Worm (Caenorhabditis elegans): Measurements from ENCODE around the gene ndub-3.
A peak's percentile ranks its signal among the peaks of the same experiment; 100 is the strongest.

ce11 chrII:8969251-8970183 lies 4.8 kb upstream of the ndub-3 start, which contains the start of the genes szy-20 and C18E9.5:
- no peak for TF ChIP-seq med-1 (GFP tag; optimal IDR thresholded peaks at IDR 0.05; ENCODE audit: insufficient read depth)
- peak; percentile 40 for TF ChIP-seq cog-1 (tag; optimal IDR thresholded peaks at IDR 0.05)
- no peak for TF ChIP-seq ztf-23 (GFP tag; IDR thresholded peaks at IDR 0.05)
- no peak for TF ChIP-seq ztf-29 (GFP tag; IDR thresholded peaks at IDR 0.05)

Data from whole organism, midembryonic.